Worm (Caenorhabditis elegans): Measurements from ENCODE around the gene got-2.2.

got-2.2 gene

ce11 chrX:6230669-6231068 is 10.1 kb upstream of the got-2.2 start, which contains the start of gene lite-1:
lite-1 (minus strand) TSS chrX:6230769.
- TF ChIP-seq mab-5 (tag; optimal IDR thresholded peaks at IDR 0.05) (no peak), ztf-11 (tag; optimal IDR thresholded peaks at IDR 0.05) (no peak), nhr-25 (tag; optimal IDR thresholded peaks at IDR 0.05) (no peak), sma-3 (GFP tag; optimal IDR thresholded peaks at IDR 0.05) (peak; percentile 27)

ce11 chrX:6232998-6233626 is 7.7 kb upstream of the got-2.2 start, which contains the start of gene C14F11.4:
C14F11.4 (minus strand) TSS chrX:6233048.
- no peak for TF ChIP-seq ceh-82 (tag; optimal IDR thresholded peaks at IDR 0.05)

DNA sequence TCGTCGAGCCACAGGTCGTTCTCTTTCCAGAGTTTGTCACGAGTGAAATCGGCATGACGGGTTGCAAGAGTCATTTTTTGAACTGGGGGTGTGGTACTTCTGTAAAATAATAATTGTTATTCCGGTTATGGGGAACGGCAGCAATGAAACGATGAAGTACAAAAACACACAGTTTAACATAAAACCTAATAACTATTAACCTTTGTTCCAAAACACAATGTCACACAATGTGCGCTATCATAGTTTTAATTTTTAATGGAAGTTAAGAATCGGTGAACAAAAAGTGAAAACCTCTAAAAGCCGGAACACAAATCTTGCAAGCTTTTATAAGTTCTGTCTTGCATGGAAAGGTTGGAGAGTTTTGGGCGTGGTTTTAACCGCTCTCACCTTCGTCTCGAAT is 5.3 kb upstream of the got-2.2 start, which contains the start of gene hsp-43:
TSS of gene hsp-43 (minus strand) at position 101 of the 400 bp plus-strand sequence.
- no peak for TF ChIP-seq nhr-6 (tag; optimal IDR thresholded peaks at IDR 0.05)
- TF ChIP-seq sma-3 (GFP tag; optimal IDR thresholded peaks at IDR 0.05): no peak
- TF ChIP-seq nhr-10 (tag; optimal IDR thresholded peaks at IDR 0.05): no peak
- TF ChIP-seq ztf-4 (tag; optimal IDR thresholded peaks at IDR 0.05): no peak
- TF ChIP-seq R02D3.7 (tag; optimal IDR thresholded peaks at IDR 0.05): no peak
- TF ChIP-seq nhr-23 (tag; optimal IDR thresholded peaks at IDR 0.05): no peak
- no peak for TF ChIP-seq lsy-2 (tag; optimal IDR thresholded peaks at IDR 0.05)
- no peak for TF ChIP-seq unc-62 (GFP tag; optimal IDR thresholded peaks at IDR 0.05)
- TF ChIP-seq sem-4 (tag; optimal IDR thresholded peaks at IDR 0.05): no peak
- TF ChIP-seq snpc-4 (tag; optimal IDR thresholded peaks at IDR 0.05): no peak
- TF ChIP-seq nhr-129 (tag; optimal IDR thresholded peaks at IDR 0.05): no peak
- TF ChIP-seq gmeb-1 (tag; optimal IDR thresholded peaks at IDR 0.05): no peak

DNA sequence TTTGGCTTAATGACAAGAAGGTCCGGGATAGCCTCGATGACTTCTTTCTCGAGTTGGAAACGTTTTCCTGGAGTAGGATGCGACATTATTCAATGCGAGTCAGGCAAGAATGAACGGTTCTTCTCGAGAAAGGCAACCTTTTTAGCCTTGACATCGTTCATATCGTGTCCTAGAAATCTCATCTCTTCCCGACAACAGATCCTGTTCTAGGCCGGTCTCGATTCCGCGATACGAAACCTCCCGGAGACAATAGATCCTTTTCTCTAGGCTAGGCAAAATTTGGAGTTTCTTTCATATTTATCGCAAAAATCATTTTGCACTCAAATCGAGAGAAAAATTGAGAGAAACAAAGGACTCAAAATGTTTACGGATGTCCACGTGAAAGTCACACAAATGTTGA is 1.8 kb upstream of the got-2.2 start, which contains the start of gene rml-3:
TSS of gene rml-3 (minus strand) at position 93 of the 400 bp plus-strand sequence.
- TF ChIP-seq elt-1 (tag; optimal IDR thresholded peaks at IDR 0.05): peak; percentile 91
- no peak for TF ChIP-seq ceh-82 (tag; optimal IDR thresholded peaks at IDR 0.05)
- TF ChIP-seq lsy-2 (tag; optimal IDR thresholded peaks at IDR 0.05): no peak
- TF ChIP-seq sma-9 (GFP tag; optimal IDR thresholded peaks at IDR 0.05): peak; percentile 52
- no peak for TF ChIP-seq sma-9 (tag; optimal IDR thresholded peaks at IDR 0.05)

DNA sequence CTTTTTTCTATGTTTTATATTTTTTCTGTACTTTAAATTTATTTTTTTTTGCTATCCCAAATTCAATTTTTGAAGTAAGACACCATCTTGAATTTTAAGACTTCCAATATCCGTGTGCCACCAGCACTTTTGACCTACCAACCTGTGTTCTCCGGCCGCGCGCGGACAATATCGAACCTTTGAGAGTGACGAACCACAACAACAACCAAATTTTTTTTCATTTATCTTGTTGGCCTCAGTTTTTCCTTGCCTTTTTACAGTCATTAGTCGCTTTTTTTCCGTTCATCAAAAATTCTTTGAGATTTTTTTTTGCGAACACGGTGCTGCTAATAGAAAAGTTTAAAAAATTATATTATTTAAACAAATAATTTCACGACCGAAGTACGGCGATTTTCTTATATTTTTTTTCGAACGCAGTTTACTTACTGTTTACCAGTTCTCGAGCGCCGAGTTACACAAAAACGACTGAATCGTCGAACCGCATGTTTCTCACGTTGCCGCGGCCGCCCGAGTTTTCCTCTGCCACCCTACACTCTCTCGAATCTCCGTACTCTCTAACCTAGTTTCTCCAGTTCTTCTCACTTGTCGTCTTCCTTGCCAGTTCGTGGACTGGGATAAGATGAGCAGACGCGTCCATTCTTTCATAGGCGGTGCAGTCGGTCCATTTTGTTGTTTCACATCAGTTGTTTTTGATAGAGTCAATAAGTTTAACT is 700 bp upstream of the got-2.2 start:
- TF ChIP-seq unc-55 (GFP tag; optimal IDR thresholded peaks at IDR 0.05) (peak; percentile 33), gmeb-1 (tag; optimal IDR thresholded peaks at IDR 0.05) (no peak), peb-1 (tag; optimal IDR thresholded peaks at IDR 0.05) (no peak), Y55F3AM.14 (GFP tag; optimal IDR thresholded peaks at IDR 0.05) (no peak), lsy-2 (tag; optimal IDR thresholded peaks at IDR 0.05) (peak in 1 of 2 experiments; percentile 26), sma-9 (GFP tag; optimal IDR thresholded peaks at IDR 0.05) (peak; percentile 30), sma-9 (tag; optimal IDR thresholded peaks at IDR 0.05) (no peak), unc-39 (tag; optimal IDR thresholded peaks at IDR 0.05) (no peak), R02D3.7 (tag; optimal IDR thresholded peaks at IDR 0.05) (no peak), F13H6.1 (tag; optimal IDR thresholded peaks at IDR 0.05) (peak; percentile 59), ZK546.5 (tag; optimal IDR thresholded peaks at IDR 0.05) (no peak), ztf-1 (GFP tag; conservative IDR thresholded peaks at IDR 0.05) (no peak), elt-1 (tag; optimal IDR thresholded peaks at IDR 0.05) (no peak), unc-62 (GFP tag; optimal IDR thresholded peaks at IDR 0.05) (no peak), mbf-1 (tag; optimal IDR thresholded peaks at IDR 0.05) (no peak), egl-27 (tag; optimal IDR thresholded peaks at IDR 0.05) (no peak), blmp-1 (tag; optimal IDR thresholded peaks at IDR 0.05; ENCODE audit: insufficient read depth) (no peak), ama-1 (optimal IDR thresholded peaks at IDR 0.05) (peak; percentile 5), nhr-237 (tag; optimal IDR thresholded peaks at IDR 0.05) (no peak), nhr-6 (tag; optimal IDR thresholded peaks at IDR 0.05) (no peak), dmd-4 (tag; optimal IDR thresholded peaks at IDR 0.05) (no peak), C34F6.9 (tag; optimal IDR thresholded peaks at IDR 0.05) (peak; percentile 66), nhr-12 (tag; optimal IDR thresholded peaks at IDR 0.05) (no peak), crh-2 (tag; optimal IDR thresholded peaks at IDR 0.05) (no peak), fos-1 (tag; optimal IDR thresholded peaks at IDR 0.05) (no peak), mdl-1 (tag; optimal IDR thresholded peaks at IDR 0.05) (no peak), nhr-11 (tag; optimal IDR thresholded peaks at IDR 0.05) (no peak), elt-3 (tag; optimal IDR thresholded peaks at IDR 0.05) (no peak), nhr-77 (tag; optimal IDR thresholded peaks at IDR 0.05) (no peak), sem-4 (tag; optimal IDR thresholded peaks at IDR 0.05) (peak; percentile 1), aly-2 (tag; optimal IDR thresholded peaks at IDR 0.05) (no peak), nhr-23 (tag; optimal IDR thresholded peaks at IDR 0.05) (no peak), lin-39 (tag; optimal IDR thresholded peaks at IDR 0.05) (no peak), lin-13 (GFP tag; optimal IDR thresholded peaks at IDR 0.05) (no peak), snpc-4 (tag; optimal IDR thresholded peaks at IDR 0.05) (no peak), nhr-129 (tag; optimal IDR thresholded peaks at IDR 0.05) (peak; percentile 39)

Data from whole organism, L2 larva.